Worm (Caenorhabditis elegans) whole organism, L1 larva: ENCODE measurements around the gene C08F8.15.

Experiments
- C16A3.4 ChIP-seq: fragments of 150-350 bp; optimal IDR thresholded peaks from 2 replicates; lab custom pipeline; 2014; ENCODE audit warnings: missing biosample characterization, missing genetic modification characterization
- Y116A8C.19 ChIP-seq: sonication (generic microtip); optimal IDR thresholded peaks from 2 replicates; lab custom pipeline; 2016; ENCODE audit warnings: missing compliant biosample characterization, missing genetic modification characterization, borderline replicate concordance
- aha-1 ChIP-seq: fragments of 150-350 bp; optimal IDR thresholded peaks from 2 replicates; lab custom pipeline; 2014; ENCODE audit warnings: missing biosample characterization, missing genetic modification characterization
- alr-1 ChIP-seq: fragments of 200-800 bp; sonication (Bioruptor generic); optimal IDR thresholded peaks from 2 replicates; lab custom pipeline; 2018; ENCODE audit warnings: borderline replicate concordance, mild to moderate bottlenecking, missing genetic modification characterization, missing compliant biosample characterization
- aly-2 ChIP-seq: fragments of 150-350 bp; optimal IDR thresholded peaks from 2 replicates; lab custom pipeline; 2014; ENCODE audit warnings: missing biosample characterization, missing genetic modification characterization
- ama-1 ChIP-seq: fragments of 150-350 bp; optimal IDR thresholded peaks from 2 replicates; lab custom pipeline; 2014
- blmp-1 ChIP-seq: fragments of 150-350 bp; optimal IDR thresholded peaks from 2 replicates; lab custom pipeline; 2014; ENCODE audit warnings: missing biosample characterization, missing genetic modification characterization
- ces-1 ChIP-seq: fragments of 150-350 bp; optimal IDR thresholded peaks from 2 replicates; lab custom pipeline; 2014; ENCODE audit warnings: missing biosample characterization, missing genetic modification reagents, missing genetic modification characterization
- dpl-1 ChIP-seq, 3 experiments: fragments of 150-350 bp in 2 of 3; sonication (generic microtip) in 1 of 3; optimal IDR thresholded peaks; 2 replicates each; lab custom pipeline; 2014 to 2017; ENCODE audit warnings: missing biosample characterization in 3 of 3, missing genetic modification characterization in 3 of 3, missing genetic modification reagents in 3 of 3
- efl-1 ChIP-seq, 4 experiments: fragments of 150-350 bp; optimal IDR thresholded peaks in 3 of 4; peaks in 1 of 4; 1 replicate in 1 of 4; 2 replicates in 3 of 4; lab custom pipeline; 2014; ENCODE audit warnings: missing biosample characterization in 2 of 4, missing genetic modification characterization in 2 of 4, missing genetic modification reagents in 2 of 4
- efl-3 ChIP-seq: fragments of 200-800 bp; sonication (Bioruptor generic); optimal IDR thresholded peaks from 2 replicates; lab custom pipeline; 2018; ENCODE audit warnings: mild to moderate bottlenecking, missing genetic modification characterization, missing compliant biosample characterization
- egl-13 ChIP-seq: sonication (generic microtip); optimal IDR thresholded peaks from 2 replicates; lab custom pipeline; 2016; ENCODE audit warnings: missing genotype, missing genetic modification reagents, missing genetic modification characterization, missing compliant biosample characterization
- egl-27 ChIP-seq, 2 experiments: fragments of 150-350 bp in 1 of 2; sonication (generic microtip); optimal IDR thresholded peaks; 3 replicates each; lab custom pipeline; 2017 to 2018; ENCODE audit warnings: missing biosample characterization in 2 of 2, missing genetic modification characterization in 2 of 2, missing genetic modification reagents in 2 of 2
- elt-2 ChIP-seq: sonication (generic microtip); optimal IDR thresholded peaks from 2 replicates; lab custom pipeline; 2016; ENCODE audit warnings: missing genetic modification characterization, mild to moderate bottlenecking, inconsistent platforms, missing compliant biosample characterization, missing genetic modification reagents
- elt-3 ChIP-seq, 6 experiments: fragments of 150-350 bp in 1 of 6; sonication (generic microtip); optimal IDR thresholded peaks; 2 replicates each; lab custom pipeline; 2017 to 2018; ENCODE audit warnings: missing biosample characterization in 6 of 6, missing genetic modification characterization in 6 of 6, inconsistent platforms in 1 of 6
- fkh-4 ChIP-seq: sonication (generic microtip); optimal IDR thresholded peaks from 2 replicates; lab custom pipeline; 2016; ENCODE audit warnings: missing compliant biosample characterization, missing genetic modification characterization, borderline replicate concordance
- fkh-8 ChIP-seq: sonication (generic microtip); optimal IDR thresholded peaks from 2 replicates; lab custom pipeline; 2016; ENCODE audit warnings: mild to moderate bottlenecking, missing genetic modification characterization, missing compliant biosample characterization
- grh-1 ChIP-seq: fragments of 200-800 bp; sonication (Bioruptor generic); IDR thresholded peaks from 2 replicates; pipeline ENCODE4 v1.3.6; 2022; ENCODE audit warnings: missing genetic modification reagents, missing genetic modification characterization, missing compliant biosample characterization
- hpl-2 ChIP-seq: fragments of 150-350 bp; optimal IDR thresholded peaks from 2 replicates; lab custom pipeline; 2014; ENCODE audit warnings: missing biosample characterization, missing genetic modification reagents, missing genetic modification characterization
- irx-1 ChIP-seq: sonication (generic microtip); optimal IDR thresholded peaks from 2 replicates; lab custom pipeline; 2016; ENCODE audit warnings: missing genetic modification characterization, missing compliant biosample characterization
- jun-1 ChIP-seq: fragments of 150-350 bp; optimal IDR thresholded peaks from 2 replicates; lab custom pipeline; 2014; ENCODE audit warnings: missing biosample characterization, missing genetic modification reagents, missing genetic modification characterization
- lin-15B ChIP-seq: fragments of 150-350 bp; sonication (generic microtip); optimal IDR thresholded peaks from 3 replicates; lab custom pipeline; 2014; ENCODE audit warnings: missing biosample characterization, missing genetic modification characterization
- lin-35 ChIP-seq, 2 experiments: fragments of 150-350 bp; optimal IDR thresholded peaks; 2 replicates each; lab custom pipeline; 2014; ENCODE audit warnings: missing biosample characterization in 2 of 2, missing genetic modification characterization in 2 of 2, missing genetic modification reagents in 2 of 2
- lsy-2 ChIP-seq, 2 experiments: fragments of 150-350 bp; optimal IDR thresholded peaks; 2 replicates each; lab custom pipeline; 2014; ENCODE audit warnings: missing biosample characterization in 2 of 2, missing genetic modification characterization in 2 of 2
- nhr-11 ChIP-seq: fragments of 150-350 bp; optimal IDR thresholded peaks from 2 replicates; lab custom pipeline; 2014; ENCODE audit warnings: missing biosample characterization, missing genetic modification characterization
- nhr-19 ChIP-seq: fragments of 200-800 bp; sonication (Bioruptor generic); conservative IDR thresholded peaks from 2 replicates; pipeline ENCODE4 v1.3.6; 2022; ENCODE audit warnings: missing genetic modification characterization, missing compliant biosample characterization
- nhr-20 ChIP-seq: sonication (generic microtip); optimal IDR thresholded peaks from 2 replicates; lab custom pipeline; 2016; ENCODE audit warnings: mild to moderate bottlenecking, missing genetic modification characterization, missing compliant biosample characterization
- nhr-237 ChIP-seq: fragments of 150-350 bp; optimal IDR thresholded peaks from 2 replicates; lab custom pipeline; 2014; ENCODE audit warnings: missing biosample characterization, missing genetic modification characterization
- nhr-28 ChIP-seq: fragments of 150-350 bp; optimal IDR thresholded peaks from 2 replicates; lab custom pipeline; 2014; ENCODE audit warnings: missing biosample characterization, missing genetic modification characterization
- nhr-47 ChIP-seq: sonication (generic microtip); optimal IDR thresholded peaks from 2 replicates; lab custom pipeline; 2016; ENCODE audit warnings: mild to moderate bottlenecking, missing genetic modification characterization, moderate library complexity, missing compliant biosample characterization
- nhr-71 ChIP-seq: sonication (generic microtip); optimal IDR thresholded peaks from 2 replicates; lab custom pipeline; 2016; ENCODE audit warnings: mild to moderate bottlenecking, missing genetic modification characterization, moderate library complexity, missing compliant biosample characterization
- nhr-76 ChIP-seq: sonication (generic microtip); optimal IDR thresholded peaks from 2 replicates; lab custom pipeline; 2017; ENCODE audit warnings: missing biosample characterization, missing genetic modification characterization
- nhr-84 ChIP-seq: sonication (generic microtip); optimal IDR thresholded peaks from 2 replicates; lab custom pipeline; 2017; ENCODE audit warnings: missing biosample characterization, missing genetic modification characterization
- nhr-85 ChIP-seq: sonication (generic microtip); peaks from one replicate; lab custom pipeline; 2016; ENCODE audit warnings: missing genetic modification characterization, inconsistent platforms, missing compliant biosample characterization
- nhr-90 ChIP-seq: sonication (generic microtip); optimal IDR thresholded peaks from 2 replicates; lab custom pipeline; 2016; ENCODE audit warnings: mild to moderate bottlenecking, missing genetic modification characterization, missing compliant biosample characterization; ENCODE audit not compliant: poor library complexity
- pax-3 ChIP-seq: fragments of 200-800 bp; sonication (Bioruptor generic); optimal IDR thresholded peaks from 2 replicates; lab custom pipeline; 2018; ENCODE audit warnings: mild to moderate bottlenecking, missing genetic modification characterization, moderate library complexity, missing compliant biosample characterization
- rnt-1 ChIP-seq: sonication (generic microtip); optimal IDR thresholded peaks from 2 replicates; lab custom pipeline; 2016; ENCODE audit warnings: mild to moderate bottlenecking, missing genetic modification characterization, moderate library complexity, missing compliant biosample characterization
- snu-23 ChIP-seq: sonication (generic microtip); optimal IDR thresholded peaks from 2 replicates; lab custom pipeline; 2016; ENCODE audit warnings: missing genetic modification characterization, missing compliant biosample characterization
- sup-37 ChIP-seq: fragments of 200-800 bp; sonication (Bioruptor generic); optimal IDR thresholded peaks from 2 replicates; lab custom pipeline; 2018; ENCODE audit warnings: mild to moderate bottlenecking, missing genetic modification characterization, missing compliant biosample characterization
- unc-130 ChIP-seq: fragments of 150-350 bp; optimal IDR thresholded peaks from 2 replicates; lab custom pipeline; 2017; ENCODE audit warnings: missing biosample characterization, missing genetic modification characterization, inconsistent platforms
- unc-30 ChIP-seq: sonication (generic microtip); optimal IDR thresholded peaks from 2 replicates; lab custom pipeline; 2017; ENCODE audit warnings: missing biosample characterization, missing genetic modification characterization
- unc-62 ChIP-seq: fragments of 150-350 bp; optimal IDR thresholded peaks from 2 replicates; lab custom pipeline; 2014; ENCODE audit warnings: missing biosample characterization, missing genetic modification reagents, missing genetic modification characterization
- vab-15 ChIP-seq: sonication (generic microtip); optimal IDR thresholded peaks from 2 replicates; lab custom pipeline; 2017; ENCODE audit warnings: missing genotype, mild to moderate bottlenecking, missing genetic modification characterization, missing compliant biosample characterization
- xbp-1 ChIP-seq: sonication (generic microtip); optimal IDR thresholded peaks from 2 replicates; lab custom pipeline; 2016; ENCODE audit warnings: missing genetic modification characterization, missing compliant biosample characterization

The C08F8.15 gene

DNA sequence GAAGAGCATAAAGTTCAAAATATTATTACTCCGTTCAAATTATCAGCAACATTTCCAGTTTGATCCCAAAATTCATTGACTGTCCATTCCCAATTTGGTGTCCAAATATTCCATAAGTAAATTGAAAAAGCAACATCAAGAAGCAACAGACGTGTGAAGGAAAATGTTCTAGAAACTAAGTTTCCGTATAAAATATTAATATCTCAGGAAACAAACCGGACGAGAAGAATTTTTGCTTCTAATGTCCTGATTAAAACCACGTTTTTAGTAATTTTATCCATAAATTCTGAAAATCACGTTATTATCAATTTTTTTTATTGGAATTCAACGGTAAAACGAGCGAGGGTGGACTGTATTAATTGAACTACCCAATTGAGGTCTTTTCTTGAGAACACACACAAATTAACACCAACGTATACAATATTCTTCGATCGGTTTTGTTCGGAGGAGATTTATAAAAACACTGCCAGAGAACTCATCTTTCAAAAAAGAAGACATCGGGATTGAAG, 13.6 kb downstream of the C08F8.15 start, which contains the start of gene pigq-1:
pigq-1 (minus strand) TSS at position 286 of the 509 bp plus-strand sequence.
- peak; percentile 42 for TF ChIP-seq nhr-71 (tag; lab: Kevin White, UChicago)
- TF ChIP-seq blmp-1 (tag; lab: Kevin White, UChicago): no peak
- peak; percentile 55 for TF ChIP-seq nhr-90
- TF ChIP-seq rnt-1: no peak
- no peak for TF ChIP-seq jun-1
- TF ChIP-seq lsy-2 (tag; optimal IDR thresholded peaks at IDR 0.05; lab: Kevin White, UChicago): peak; percentile 32 to 35
- peak in 1 of 2 experiments; percentile 13 for TF ChIP-seq efl-1 (optimal IDR thresholded peaks at IDR 0.05; lab: Kevin White, UChicago)
- TF ChIP-seq efl-1 (GFP tag; optimal IDR thresholded peaks at IDR 0.05 in 1 of 2; lab: Kevin White, UChicago): peak in 1 of 2 experiments; percentile 93
- peak; percentile 64 for TF ChIP-seq ama-1 (lab: Kevin White, UChicago)
- peak; percentile 31 for TF ChIP-seq snu-23 (GFP tag; lab: Kevin White, UChicago)
- TF ChIP-seq aly-2 (tag; lab: Kevin White, UChicago): peak; percentile 90
- peak; percentile 6 for TF ChIP-seq pax-3 (tag; lab: Kevin White, UChicago)
- TF ChIP-seq elt-2 (tag; lab: Kevin White, UChicago): peak; percentile 20
- TF ChIP-seq nhr-85 (tag; lab: Kevin White, UChicago): peak; percentile 66
- TF ChIP-seq unc-62 (GFP tag; lab: Kevin White, UChicago): no peak
- no peak for TF ChIP-seq sup-37 (GFP tag; lab: Kevin White, UChicago)
- TF ChIP-seq nhr-47: peak; percentile 28
- peak; percentile 26; the same call in 1 of the 2 replicates for TF ChIP-seq nhr-19 (GFP tag; lab: Robert Waterston, UW)
- TF ChIP-seq nhr-11: no peak
- TF ChIP-seq efl-3 (GFP tag; lab: Kevin White, UChicago): no peak
- TF ChIP-seq nhr-76 (tag; lab: Kevin White, UChicago): no peak
- TF ChIP-seq elt-3 (tag; optimal IDR thresholded peaks at IDR 0.05; lab: Kevin White, UChicago): peak in 1 of 6 experiments; percentile 20
- no peak for TF ChIP-seq Y116A8C.19 (tag; lab: Kevin White, UChicago)

DNA sequence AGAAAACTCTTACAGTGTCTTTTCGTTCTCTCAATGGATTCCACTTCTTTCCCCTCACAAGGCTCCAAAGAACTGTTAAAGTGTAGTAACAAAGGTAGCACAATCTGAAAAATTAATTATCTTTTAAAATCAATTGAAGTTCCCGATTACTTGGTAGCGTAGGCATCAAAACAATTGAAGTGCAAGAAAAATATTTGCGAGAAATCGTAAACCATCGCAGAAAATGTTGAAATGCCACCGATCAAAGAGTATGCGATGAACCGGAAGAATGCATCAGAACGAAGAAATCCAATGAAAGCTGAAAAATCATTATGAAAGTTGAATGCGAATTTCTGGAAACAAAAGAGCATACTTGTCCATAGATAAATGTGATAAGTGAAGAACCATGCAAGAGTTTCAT, 14.1 kb downstream of the C08F8.15 start:
- TF ChIP-seq nhr-237 (tag; lab: Kevin White, UChicago): no peak
- TF ChIP-seq ces-1 (GFP tag; lab: Kevin White, UChicago): no peak
- TF ChIP-seq egl-13 (tag; lab: Kevin White, UChicago): no peak
- no peak for TF ChIP-seq nhr-84
- TF ChIP-seq alr-1 (tag; lab: Kevin White, UChicago): no peak
- TF ChIP-seq grh-1 (GFP tag; lab: Robert Waterston, UW): no peak
- no peak for TF ChIP-seq rnt-1
- no peak for TF ChIP-seq hpl-2
- TF ChIP-seq vab-15 (tag; lab: Kevin White, UChicago): no peak
- TF ChIP-seq nhr-28: no peak
- TF ChIP-seq irx-1 (tag; lab: Kevin White, UChicago): no peak
- TF ChIP-seq blmp-1 (tag; lab: Kevin White, UChicago): no peak
- TF ChIP-seq unc-30 (tag; lab: Kevin White, UChicago): no peak

DNA sequence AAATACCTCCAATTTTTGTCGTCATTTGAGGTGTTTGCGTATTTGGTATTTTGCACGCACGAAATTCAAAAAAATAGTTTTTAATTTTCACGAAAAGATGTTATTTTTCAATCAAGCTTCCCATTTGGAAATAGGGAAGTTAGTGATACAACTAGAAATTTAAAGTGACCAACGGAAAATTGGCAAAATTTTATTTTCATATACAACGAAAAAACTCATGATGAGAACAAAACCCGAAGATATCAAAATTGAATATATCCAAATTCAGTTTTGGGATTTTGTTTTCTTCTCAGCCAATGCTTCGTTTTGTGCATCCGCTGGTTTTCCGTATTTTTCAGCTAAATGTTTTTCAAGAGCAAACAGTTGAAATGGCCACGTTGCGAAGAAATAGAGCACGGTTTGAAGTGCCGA, 14.7 kb downstream of the C08F8.15 start:
- TF ChIP-seq Y116A8C.19 (tag; lab: Kevin White, UChicago) (no peak), xbp-1 (tag; lab: Kevin White, UChicago) (no peak), lin-35 (GFP tag; optimal IDR thresholded peaks at IDR 0.05; lab: Kevin White, UChicago) (peak in 1 of 2 experiments; percentile 20), dpl-1 (GFP tag; optimal IDR thresholded peaks at IDR 0.05; lab: Kevin White, UChicago) (peak in 1 of 3 experiments; percentile 35), fkh-8 (tag; lab: Kevin White, UChicago) (no peak), alr-1 (tag; lab: Kevin White, UChicago) (no peak), C16A3.4 (tag; lab: Kevin White, UChicago) (no peak), efl-1 (optimal IDR thresholded peaks at IDR 0.05; lab: Kevin White, UChicago) (no peak), efl-1 (GFP tag; optimal IDR thresholded peaks at IDR 0.05 in 1 of 2; lab: Kevin White, UChicago) (peak; percentile 50 to 92), unc-130 (tag; lab: Kevin White, UChicago) (no peak), grh-1 (GFP tag; lab: Robert Waterston, UW) (no peak), aha-1 (tag; lab: Kevin White, UChicago) (no peak), fkh-4 (tag; lab: Kevin White, UChicago) (no peak), unc-30 (tag; lab: Kevin White, UChicago) (no peak), egl-27 (tag; optimal IDR thresholded peaks at IDR 0.05; lab: Kevin White, UChicago) (no peak), lin-15B (tag; lab: Kevin White, UChicago) (no peak), nhr-20 (tag; lab: Kevin White, UChicago) (no peak)
- TF ChIP-seq, all 84 proteins: peak for 3
